Worm (Caenorhabditis elegans) whole organism, L1 larva: ENCODE data around the gene ptrg-1.
A peak's percentile ranks its signal among the peaks of the same experiment; 100 is the strongest.

Experiments
- C04F5.9 ChIP-seq: sonication (generic microtip); optimal IDR thresholded peaks from 2 replicates; lab custom pipeline; 2016; ENCODE audit warnings: missing genetic modification characterization, missing compliant biosample characterization
- C16A3.4 ChIP-seq: fragments of 150-350 bp; optimal IDR thresholded peaks from 2 replicates; lab custom pipeline; 2014; ENCODE audit warnings: missing biosample characterization, missing genetic modification characterization
- Y116A8C.19 ChIP-seq: sonication (generic microtip); optimal IDR thresholded peaks from 2 replicates; lab custom pipeline; 2016; ENCODE audit warnings: missing compliant biosample characterization, missing genetic modification characterization, borderline replicate concordance
- aha-1 ChIP-seq: fragments of 150-350 bp; optimal IDR thresholded peaks from 2 replicates; lab custom pipeline; 2014; ENCODE audit warnings: missing biosample characterization, missing genetic modification characterization
- blmp-1 ChIP-seq: fragments of 150-350 bp; optimal IDR thresholded peaks from 2 replicates; lab custom pipeline; 2014; ENCODE audit warnings: missing biosample characterization, missing genetic modification characterization
- ceh-88 ChIP-seq: fragments of 200-800 bp; sonication (Bioruptor generic); IDR thresholded peaks from 2 replicates; pipeline ENCODE4 v1.3.6; 2022; ENCODE audit warnings: missing genetic modification characterization, missing compliant biosample characterization
- ceh-90 ChIP-seq: sonication (generic microtip); optimal IDR thresholded peaks from 2 replicates; lab custom pipeline; 2016; ENCODE audit warnings: missing genetic modification characterization, missing compliant biosample characterization
- ces-1 ChIP-seq: fragments of 150-350 bp; optimal IDR thresholded peaks from 2 replicates; lab custom pipeline; 2014; ENCODE audit warnings: missing biosample characterization, missing genetic modification reagents, missing genetic modification characterization
- dsc-1 ChIP-seq: sonication (generic microtip); optimal IDR thresholded peaks from 2 replicates; lab custom pipeline; 2016; ENCODE audit warnings: mild to moderate bottlenecking, missing genetic modification characterization, missing compliant biosample characterization
- efl-1 ChIP-seq, 4 experiments: fragments of 150-350 bp; optimal IDR thresholded peaks in 3 of 4; peaks in 1 of 4; 1 replicate in 1 of 4; 2 replicates in 3 of 4; lab custom pipeline; 2014; ENCODE audit warnings: missing biosample characterization in 2 of 4, missing genetic modification characterization in 2 of 4, missing genetic modification reagents in 2 of 4
- egl-13 ChIP-seq: sonication (generic microtip); optimal IDR thresholded peaks from 2 replicates; lab custom pipeline; 2016; ENCODE audit warnings: missing genotype, missing genetic modification reagents, missing genetic modification characterization, missing compliant biosample characterization
- elt-2 ChIP-seq: sonication (generic microtip); optimal IDR thresholded peaks from 2 replicates; lab custom pipeline; 2016; ENCODE audit warnings: missing genetic modification characterization, mild to moderate bottlenecking, inconsistent platforms, missing compliant biosample characterization, missing genetic modification reagents
- ets-5 ChIP-seq: fragments of 200-800 bp; sonication (Bioruptor generic); IDR thresholded peaks from 2 replicates; pipeline ENCODE4 v1.3.6; 2022; ENCODE audit warnings: missing genetic modification characterization, missing compliant biosample characterization
- fkh-10 ChIP-seq: sonication (generic microtip); optimal IDR thresholded peaks from 2 replicates; lab custom pipeline; 2017; ENCODE audit warnings: missing biosample characterization, missing genetic modification reagents, missing genetic modification characterization
- fos-1 ChIP-seq: fragments of 150-350 bp; optimal IDR thresholded peaks from 2 replicates; lab custom pipeline; 2014; ENCODE audit warnings: missing biosample characterization, missing genetic modification characterization
- hlh-4 ChIP-seq: sonication (generic microtip); optimal IDR thresholded peaks from 2 replicates; lab custom pipeline; 2016; ENCODE audit warnings: mild to moderate bottlenecking, missing genetic modification characterization, missing compliant biosample characterization
- jun-1 ChIP-seq: fragments of 150-350 bp; optimal IDR thresholded peaks from 2 replicates; lab custom pipeline; 2014; ENCODE audit warnings: missing biosample characterization, missing genetic modification reagents, missing genetic modification characterization
- lin-13 ChIP-seq: fragments of 150-350 bp; optimal IDR thresholded peaks from 2 replicates; lab custom pipeline; 2014; ENCODE audit warnings: missing biosample characterization, missing genetic modification reagents, missing genetic modification characterization
- lin-14 ChIP-seq: fragments of 200-800 bp; sonication (Bioruptor generic); optimal IDR thresholded peaks from 2 replicates; lab custom pipeline; 2018; ENCODE audit warnings: mild to moderate bottlenecking, missing genetic modification characterization, moderate library complexity, missing compliant biosample characterization
- lin-35 ChIP-seq, 2 experiments: fragments of 150-350 bp; optimal IDR thresholded peaks; 2 replicates each; lab custom pipeline; 2014; ENCODE audit warnings: missing biosample characterization in 2 of 2, missing genetic modification characterization in 2 of 2, missing genetic modification reagents in 2 of 2
- lir-3 ChIP-seq: sonication (generic microtip); optimal IDR thresholded peaks from 2 replicates; lab custom pipeline; 2016; ENCODE audit warnings: mild to moderate bottlenecking, missing genetic modification characterization, moderate library complexity, missing compliant biosample characterization; ENCODE audit not compliant: poor library complexity
- mep-1 ChIP-seq: fragments of 150-350 bp; optimal IDR thresholded peaks from 2 replicates; lab custom pipeline; 2014; ENCODE audit warnings: missing biosample characterization, missing genetic modification characterization
- nhr-12 ChIP-seq: sonication (generic microtip); optimal IDR thresholded peaks from 2 replicates; lab custom pipeline; 2017; ENCODE audit warnings: missing biosample characterization, missing genetic modification characterization
- nhr-19 ChIP-seq: fragments of 200-800 bp; sonication (Bioruptor generic); conservative IDR thresholded peaks from 2 replicates; pipeline ENCODE4 v1.3.6; 2022; ENCODE audit warnings: missing genetic modification characterization, missing compliant biosample characterization
- nhr-28 ChIP-seq: fragments of 150-350 bp; optimal IDR thresholded peaks from 2 replicates; lab custom pipeline; 2014; ENCODE audit warnings: missing biosample characterization, missing genetic modification characterization
- nhr-71 ChIP-seq: sonication (generic microtip); optimal IDR thresholded peaks from 2 replicates; lab custom pipeline; 2016; ENCODE audit warnings: mild to moderate bottlenecking, missing genetic modification characterization, moderate library complexity, missing compliant biosample characterization
- nhr-76 ChIP-seq: sonication (generic microtip); optimal IDR thresholded peaks from 2 replicates; lab custom pipeline; 2017; ENCODE audit warnings: missing biosample characterization, missing genetic modification characterization
- pax-3 ChIP-seq: fragments of 200-800 bp; sonication (Bioruptor generic); optimal IDR thresholded peaks from 2 replicates; lab custom pipeline; 2018; ENCODE audit warnings: mild to moderate bottlenecking, missing genetic modification characterization, moderate library complexity, missing compliant biosample characterization
- pqm-1 ChIP-seq: sonication (generic microtip); optimal IDR thresholded peaks from 3 replicates; lab custom pipeline; 2017; ENCODE audit warnings: missing biosample characterization, missing genetic modification characterization
- rnt-1 ChIP-seq: sonication (generic microtip); optimal IDR thresholded peaks from 2 replicates; lab custom pipeline; 2016; ENCODE audit warnings: mild to moderate bottlenecking, missing genetic modification characterization, moderate library complexity, missing compliant biosample characterization
- skn-1 ChIP-seq: fragments of 150-350 bp; optimal IDR thresholded peaks from 2 replicates; lab custom pipeline; 2014; ENCODE audit warnings: missing biosample characterization, missing genetic modification characterization
- sox-4 ChIP-seq: sonication (generic microtip); optimal IDR thresholded peaks from 2 replicates; lab custom pipeline; 2016; ENCODE audit warnings: missing genetic modification characterization, missing compliant biosample characterization
- tlp-1 ChIP-seq: fragments of 150-350 bp; optimal IDR thresholded peaks from 2 replicates; lab custom pipeline; 2014; ENCODE audit warnings: missing biosample characterization, missing genetic modification characterization
- unc-130 ChIP-seq: fragments of 150-350 bp; optimal IDR thresholded peaks from 2 replicates; lab custom pipeline; 2017; ENCODE audit warnings: missing biosample characterization, missing genetic modification characterization, inconsistent platforms
- unc-98 ChIP-seq: fragments of 200-800 bp; sonication (Bioruptor generic); IDR thresholded peaks from 2 replicates; pipeline ENCODE4 v1.3.6; 2022; ENCODE audit warnings: missing genetic modification characterization, missing compliant biosample characterization
- vab-15 ChIP-seq: sonication (generic microtip); optimal IDR thresholded peaks from 2 replicates; lab custom pipeline; 2017; ENCODE audit warnings: missing genotype, mild to moderate bottlenecking, missing genetic modification characterization, missing compliant biosample characterization
- zag-1 ChIP-seq: fragments of 150-350 bp; optimal IDR thresholded peaks from 2 replicates; lab custom pipeline; 2014; ENCODE audit warnings: missing biosample characterization, missing genetic modification characterization
- zip-4 ChIP-seq: fragments of 200-800 bp; sonication (Bioruptor generic); optimal IDR thresholded peaks from 2 replicates; lab custom pipeline; 2018; ENCODE audit warnings: mild to moderate bottlenecking, missing genetic modification characterization, moderate library complexity, missing compliant biosample characterization
- ztf-11 ChIP-seq, 2 experiments: sonication (generic microtip); optimal IDR thresholded peaks; 2 replicates each; lab custom pipeline; 2016 to 2017; ENCODE audit warnings: missing genetic modification characterization in 2 of 2, missing biosample characterization in 1 of 2, missing compliant biosample characterization in 1 of 2

ptrg-1 gene

DNA sequence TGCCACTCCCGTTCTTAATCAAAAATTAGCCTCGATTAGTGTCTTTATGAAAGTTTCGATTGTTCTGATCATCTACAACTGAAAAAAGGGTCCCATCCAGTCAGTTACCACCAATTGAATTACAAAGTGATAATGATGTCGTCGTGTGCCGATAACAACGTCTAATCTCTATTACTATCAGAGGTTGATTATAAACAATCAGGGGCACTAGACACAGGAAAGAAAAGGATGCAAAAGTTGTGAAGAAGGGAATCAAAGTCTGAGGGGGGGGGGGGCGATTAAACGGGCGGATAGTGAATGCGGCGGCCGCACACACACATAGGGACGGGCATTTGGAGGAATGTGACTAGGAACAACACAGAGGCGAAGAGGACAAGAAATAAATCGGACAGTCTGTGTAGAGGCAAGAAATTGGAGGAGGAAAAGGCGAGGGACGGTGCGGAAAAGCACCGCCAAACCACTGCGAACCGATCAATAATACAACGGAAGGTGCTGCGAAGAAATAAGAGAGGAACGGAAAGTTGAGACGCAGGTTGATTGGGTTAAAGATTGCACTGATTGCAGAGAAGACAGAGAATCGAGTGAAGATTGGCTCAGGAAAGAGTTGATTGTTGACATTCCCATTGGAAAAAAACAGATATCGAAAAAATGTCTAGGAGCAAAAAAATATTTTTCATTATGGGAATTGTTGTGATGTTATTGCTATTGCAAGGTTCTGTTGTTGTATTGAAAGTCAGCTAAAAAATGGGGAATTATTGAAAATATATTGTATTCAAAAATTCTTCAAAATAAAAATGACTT is 19.1 kb downstream of the ptrg-1 start (continued):
- TF ChIP-seq blmp-1 (tag; lab: Kevin White, UChicago) (peak; percentile 74), lin-35 (GFP tag; optimal IDR thresholded peaks at IDR 0.05; lab: Kevin White, UChicago) (no peak), skn-1 (tag; lab: Kevin White, UChicago) (no peak), unc-130 (tag; lab: Kevin White, UChicago) (no peak), rnt-1 (no peak), mep-1 (peak; percentile 14), elt-2 (tag; lab: Kevin White, UChicago) (peak; percentile 45), efl-1 (optimal IDR thresholded peaks at IDR 0.05; lab: Kevin White, UChicago) (no peak), efl-1 (GFP tag; optimal IDR thresholded peaks at IDR 0.05 in 1 of 2; lab: Kevin White, UChicago) (peak in 1 of 2 experiments; percentile 62), ztf-11 (tag; optimal IDR thresholded peaks at IDR 0.05; lab: Kevin White, UChicago) (no peak), zip-4 (GFP tag; lab: Kevin White, UChicago) (no peak), nhr-19 (GFP tag; lab: Robert Waterston, UW) (peak; percentile 9; the same call in 1 of the 2 replicates), pqm-1 (tag; lab: Kevin White, UChicago) (no peak), nhr-28 (tag; lab: Kevin White, UChicago) (no peak), nhr-76 (tag; lab: Kevin White, UChicago) (no peak), tlp-1 (tag; lab: Kevin White, UChicago) (no peak)

DNA sequence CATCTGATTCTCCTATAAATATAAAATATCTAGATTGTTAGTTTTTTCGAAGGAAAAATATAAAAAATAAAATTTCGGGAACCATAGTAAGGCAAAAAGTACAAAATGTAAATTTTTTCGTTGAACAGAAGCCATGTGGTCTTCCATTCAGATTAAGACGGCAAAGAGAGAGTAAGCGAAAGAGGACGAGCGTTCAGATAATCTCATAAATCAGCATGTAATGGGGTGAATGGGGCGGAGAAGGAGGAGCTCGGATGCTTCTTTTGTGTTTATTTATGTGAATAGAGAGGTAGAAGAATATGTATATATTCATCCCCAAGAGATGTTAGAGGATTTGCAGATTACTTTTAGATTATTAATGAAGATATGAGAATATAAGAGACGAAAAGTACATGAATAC is 19.9 kb downstream of the ptrg-1 start, which contains the start of gene pxf-1:
Gene pxf-1, minus strand, starts transcription at position 14 of the 400 bp plus-strand sequence.
- no peak for TF ChIP-seq dsc-1 (tag; lab: Kevin White, UChicago)
- TF ChIP-seq elt-2 (tag; lab: Kevin White, UChicago) = no peak
- no peak for TF ChIP-seq lin-13 (GFP tag; lab: Kevin White, UChicago)
- no peak for TF ChIP-seq ets-5 (GFP tag; lab: Robert Waterston, UW)
- TF ChIP-seq sox-4 (tag; lab: Kevin White, UChicago) = no peak
- TF ChIP-seq nhr-76 (tag; lab: Kevin White, UChicago) = no peak
- no peak for TF ChIP-seq jun-1 (tag; lab: Kevin White, UChicago)
- TF ChIP-seq hlh-4 (tag; lab: Kevin White, UChicago) = no peak
- no peak for TF ChIP-seq fos-1
- TF ChIP-seq egl-13 = no peak
- no peak for TF ChIP-seq ceh-88 (GFP tag; lab: Robert Waterston, UW)
- TF ChIP-seq lin-35 (GFP tag; optimal IDR thresholded peaks at IDR 0.05; lab: Kevin White, UChicago) = no peak
- TF ChIP-seq unc-98 = no peak
- TF ChIP-seq pqm-1 (tag; lab: Kevin White, UChicago) = no peak
- TF ChIP-seq blmp-1 (tag; lab: Kevin White, UChicago) = no peak
- TF ChIP-seq lir-3 (tag; lab: Kevin White, UChicago) = no peak
- TF ChIP-seq ceh-90 (tag; lab: Kevin White, UChicago) = no peak
- TF ChIP-seq vab-15 = no peak
- TF ChIP-seq C04F5.9 (tag; lab: Kevin White, UChicago) = no peak

DNA sequence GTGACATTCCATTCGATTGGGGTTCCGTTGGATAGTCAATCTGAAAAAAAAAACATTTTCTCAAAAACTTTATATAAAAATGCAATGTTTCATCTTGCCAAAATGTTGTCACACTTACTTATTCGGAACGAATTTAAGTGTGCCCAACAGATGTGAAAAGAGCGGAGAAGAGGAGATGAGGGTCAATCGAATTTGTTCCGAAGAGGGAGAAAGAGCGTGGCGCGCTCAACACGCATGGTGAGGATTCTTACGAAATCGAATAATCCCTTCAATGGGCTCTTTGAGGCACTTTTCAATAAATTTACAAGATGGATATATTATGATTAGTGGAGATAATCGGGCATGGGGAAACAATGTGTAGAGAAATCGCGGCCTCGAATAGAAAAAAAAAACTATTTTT is 23.4 kb downstream of the ptrg-1 start:
- no peak for TF ChIP-seq tlp-1 (tag; lab: Kevin White, UChicago)
- no peak for TF ChIP-seq lin-13 (GFP tag; lab: Kevin White, UChicago)
- TF ChIP-seq ces-1 (GFP tag; lab: Kevin White, UChicago) = peak; percentile 38
- TF ChIP-seq lin-14 (GFP tag; lab: Kevin White, UChicago) = peak; percentile 84
- TF ChIP-seq nhr-71 (tag; lab: Kevin White, UChicago) = peak; percentile 21
- peak; percentile 92 for TF ChIP-seq fkh-10

DNA sequence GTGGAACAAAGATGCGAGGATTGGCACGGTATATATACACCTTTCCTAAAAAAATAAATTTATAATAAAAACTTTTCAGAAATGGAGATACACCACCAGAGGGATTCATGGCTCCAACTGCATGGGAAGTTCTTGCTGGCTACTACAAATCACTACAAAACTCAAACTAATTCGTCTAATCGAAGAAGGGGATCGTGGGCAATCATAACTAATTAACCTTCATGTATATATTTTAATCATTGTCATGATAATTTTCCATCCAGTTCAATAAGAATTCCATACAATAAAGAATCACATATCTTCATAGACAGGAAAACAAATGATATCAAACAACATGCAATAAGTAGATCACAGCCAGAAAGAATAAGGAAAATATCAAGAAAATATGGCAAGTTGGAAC is 30.2 kb downstream of the ptrg-1 start:
- TF ChIP-seq Y116A8C.19 (tag; lab: Kevin White, UChicago) (no peak), pax-3 (tag; lab: Kevin White, UChicago) (no peak), ceh-88 (GFP tag; lab: Robert Waterston, UW) (no peak), tlp-1 (tag; lab: Kevin White, UChicago) (no peak), aha-1 (tag; lab: Kevin White, UChicago) (no peak), blmp-1 (tag; lab: Kevin White, UChicago) (no peak), zag-1 (tag; lab: Kevin White, UChicago) (no peak), nhr-12 (tag; lab: Kevin White, UChicago) (no peak), fkh-10 (no peak), C16A3.4 (tag; lab: Kevin White, UChicago) (no peak)
- TF ChIP-seq, all 84 proteins: peak for 0
